Fruit fly (Drosophila melanogaster) whole organism, adult: ENCODE measurements around the gene alphaSnap.

Experiments
- CG11617 ChIP-seq: fragments of 200-800 bp; sonication (Bioruptor generic); optimal IDR thresholded peaks from 2 replicates; lab custom pipeline; 2017; ENCODE audit warnings: mild to moderate bottlenecking, missing biosample characterization, missing genetic modification reagents, missing genetic modification characterization
- CG12768 ChIP-seq: fragments of 200-800 bp; sonication (Bioruptor generic); optimal IDR thresholded peaks from 2 replicates; lab custom pipeline; 2017; ENCODE audit warnings: missing biosample characterization, missing genetic modification characterization, mild to moderate bottlenecking, moderate library complexity, missing genetic modification reagents
- CG14711 ChIP-seq: fragments of 200-800 bp; sonication (Bioruptor generic); optimal IDR thresholded peaks from 2 replicates; lab custom pipeline; 2018; ENCODE audit warnings: missing biosample characterization, mild to moderate bottlenecking, missing genetic modification characterization, moderate library complexity
- CG1620 ChIP-seq: fragments of 200-800 bp; sonication (Bioruptor generic); optimal IDR thresholded peaks from 2 replicates; lab custom pipeline; 2016; ENCODE audit warnings: missing biosample characterization, missing genetic modification characterization
- CG33017 ChIP-seq: fragments of 200-800 bp; sonication (Bioruptor generic); optimal IDR thresholded peaks from 2 replicates; lab custom pipeline; 2018; ENCODE audit warnings: missing biosample characterization, mild to moderate bottlenecking, missing genetic modification characterization, moderate library complexity
- CG5204 ChIP-seq: fragments of 200-800 bp; sonication (Bioruptor generic); optimal IDR thresholded peaks from 2 replicates; lab custom pipeline; 2016; ENCODE audit warnings: missing biosample characterization, missing genetic modification characterization
- CG7045 ChIP-seq: fragments of 200-800 bp; sonication (Bioruptor generic); optimal IDR thresholded peaks from 2 replicates; lab custom pipeline; 2017; ENCODE audit warnings: missing biosample characterization, mild to moderate bottlenecking, missing genetic modification characterization
- CG7101 ChIP-seq: fragments of 200-800 bp; sonication (Bioruptor generic); optimal IDR thresholded peaks from 2 replicates; lab custom pipeline; 2018; ENCODE audit warnings: missing biosample characterization, mild to moderate bottlenecking, missing genetic modification characterization, moderate library complexity
- Clk ChIP-seq: fragments of 200-800 bp; sonication (Bioruptor generic); optimal IDR thresholded peaks from 2 replicates; lab custom pipeline; 2017; ENCODE audit warnings: missing biosample characterization, missing genetic modification characterization
- Crg-1 ChIP-seq: fragments of 200-800 bp; sonication (Bioruptor generic); optimal IDR thresholded peaks from 2 replicates; lab custom pipeline; 2016; ENCODE audit warnings: missing biosample characterization, missing genetic modification characterization
- Hr96 ChIP-seq: fragments of 200-800 bp; sonication (Bioruptor generic); optimal IDR thresholded peaks from 2 replicates; lab custom pipeline; 2016; ENCODE audit warnings: missing biosample characterization, missing genetic modification characterization
- Mnt ChIP-seq: fragments of 200-800 bp; sonication (Bioruptor generic); optimal IDR thresholded peaks from 2 replicates; lab custom pipeline; 2016; ENCODE audit warnings: missing biosample characterization, mild to moderate bottlenecking, missing genetic modification characterization
- bab1 ChIP-seq: fragments of 200-800 bp; sonication (Bioruptor generic); optimal IDR thresholded peaks from 3 replicates; lab custom pipeline; 2019; ENCODE audit warnings: missing biosample characterization, mild to moderate bottlenecking, missing genetic modification characterization, moderate library complexity
- cic ChIP-seq: fragments of 200-800 bp; sonication (Bioruptor generic); optimal IDR thresholded peaks from 2 replicates; lab custom pipeline; 2017; ENCODE audit warnings: missing biosample characterization, mild to moderate bottlenecking, missing genetic modification characterization, moderate library complexity
- cnc ChIP-seq, 2 experiments: fragments of >200 bp; optimal IDR thresholded peaks; 2 replicates each; lab custom pipeline; 2017
- kay ChIP-seq: fragments of 200-800 bp; sonication (Bioruptor generic); peaks from one replicate; lab custom pipeline; 2016; ENCODE audit warnings: missing biosample characterization, missing genetic modification characterization, borderline replicate concordance
- ovo ChIP-seq: fragments of 200-800 bp; sonication (Bioruptor generic); optimal IDR thresholded peaks from 2 replicates; lab custom pipeline; 2016; ENCODE audit warnings: missing biosample characterization, missing genetic modification characterization
- pad ChIP-seq: fragments of 200-800 bp; sonication (Bioruptor generic); optimal IDR thresholded peaks from 3 replicates; lab custom pipeline; 2017; ENCODE audit warnings: missing biosample characterization, missing genetic modification characterization, mild to moderate bottlenecking, moderate library complexity, missing genetic modification reagents
- tj ChIP-seq: fragments of 200-800 bp; sonication (Bioruptor generic); optimal IDR thresholded peaks from 3 replicates; lab custom pipeline; 2017; ENCODE audit warnings: missing biosample characterization, mild to moderate bottlenecking, missing genetic modification characterization, moderate library complexity
- toe ChIP-seq: fragments of 200-800 bp; sonication (Bioruptor generic); optimal IDR thresholded peaks from 2 replicates; lab custom pipeline; 2016; ENCODE audit warnings: missing biosample characterization, missing genetic modification characterization

alphaSnap gene

dm6 chr3L:20342334-20342733 lies 28.9 kb downstream of the alphaSnap start, which contains the start of gene Spn77Bc:
Gene Spn77Bc (plus strand): TSS chr3L:20342634.
- no peak for TF ChIP-seq CG14711 (tag; lab: Kevin White, UChicago)
- no peak for TF ChIP-seq kay (GFP tag; lab: Kevin White, UChicago)
- no peak for TF ChIP-seq CG7045 (GFP tag; lab: Kevin White, UChicago)
- no peak for TF ChIP-seq ovo

DNA sequence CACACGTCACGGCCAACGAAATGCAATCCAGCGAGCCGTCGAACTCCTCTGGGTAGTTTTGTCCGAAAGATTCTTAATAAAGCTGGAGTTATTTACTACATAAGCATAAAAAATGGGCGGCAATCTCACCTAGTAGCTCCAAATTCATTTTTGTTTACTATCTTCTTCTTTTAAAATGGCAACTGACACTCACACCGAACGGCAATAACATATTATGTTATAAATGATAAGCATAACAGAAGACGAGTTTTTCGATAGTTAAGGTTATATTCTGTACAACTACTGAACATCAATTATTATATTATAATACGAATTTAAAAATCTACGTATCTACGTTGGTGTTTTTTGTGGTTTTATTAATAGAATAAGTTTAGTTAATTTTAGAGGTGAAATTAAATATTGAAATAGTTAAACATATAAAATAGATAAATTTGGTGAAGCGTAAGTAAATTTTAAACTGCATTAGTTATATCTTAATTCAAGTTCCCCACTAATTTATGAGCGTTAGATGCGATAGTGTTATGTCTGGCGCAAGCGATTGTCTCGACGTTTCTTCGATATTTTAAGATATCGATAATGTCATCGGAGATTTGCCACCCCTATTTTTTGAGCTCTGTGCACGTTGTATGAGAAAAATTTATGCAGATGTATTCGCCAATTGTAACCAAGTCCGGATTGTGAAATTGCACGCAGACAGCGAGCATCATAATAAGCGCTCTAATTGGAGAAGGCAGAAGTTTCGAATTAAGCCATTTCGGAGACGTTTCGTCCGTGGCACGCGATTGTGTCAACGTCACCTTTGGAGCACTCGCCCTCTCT lies 34.5 kb downstream of the alphaSnap start, which contains the start of the genes Rbbp5 and eRF1:
Gene Rbbp5 (minus strand): TSS at position 181 of the 819 bp plus-strand sequence.
Gene eRF1 (plus strand): TSS at position 594 of the 819 bp plus-strand sequence.
- TF ChIP-seq Crg-1 (peak; percentile 66), tj (GFP tag; lab: Kevin White, UChicago) (peak; percentile 52), CG1620 (GFP tag; lab: Kevin White, UChicago) (peak; percentile 76), Clk (GFP tag; lab: Kevin White, UChicago) (peak; percentile 9), Hr96 (peak; percentile 37), cic (GFP tag; lab: Kevin White, UChicago) (no peak), CG12768 (GFP tag; lab: Kevin White, UChicago) (peak; percentile 48), pad (GFP tag; lab: Kevin White, UChicago) (no peak), CG14711 (tag; lab: Kevin White, UChicago) (peak; percentile 79), kay (GFP tag; lab: Kevin White, UChicago) (no peak), Mnt (GFP tag; lab: Kevin White, UChicago) (peak; percentile 93), CG7045 (GFP tag; lab: Kevin White, UChicago) (peak; percentile 65), CG33017 (peak; percentile 36), toe (no peak), CG5204 (GFP tag; lab: Kevin White, UChicago) (no peak), CG11617 (peak; percentile 67), CG7101 (tag; lab: Kevin White, UChicago) (peak; percentile 82), cnc (optimal IDR thresholded peaks at IDR 0.05; lab: Kevin White, UChicago) (no peak), ovo (peak; percentile 52), bab1 (GFP tag; lab: Kevin White, UChicago) (peak; percentile 73)

dm6 chr3L:20348581-20349093 lies 35.2 kb downstream of the alphaSnap start:
- TF ChIP-seq CG14711 (tag; lab: Kevin White, UChicago) (no peak), CG1620 (GFP tag; lab: Kevin White, UChicago) (no peak), pad (GFP tag; lab: Kevin White, UChicago) (peak; percentile 93)

DNA sequence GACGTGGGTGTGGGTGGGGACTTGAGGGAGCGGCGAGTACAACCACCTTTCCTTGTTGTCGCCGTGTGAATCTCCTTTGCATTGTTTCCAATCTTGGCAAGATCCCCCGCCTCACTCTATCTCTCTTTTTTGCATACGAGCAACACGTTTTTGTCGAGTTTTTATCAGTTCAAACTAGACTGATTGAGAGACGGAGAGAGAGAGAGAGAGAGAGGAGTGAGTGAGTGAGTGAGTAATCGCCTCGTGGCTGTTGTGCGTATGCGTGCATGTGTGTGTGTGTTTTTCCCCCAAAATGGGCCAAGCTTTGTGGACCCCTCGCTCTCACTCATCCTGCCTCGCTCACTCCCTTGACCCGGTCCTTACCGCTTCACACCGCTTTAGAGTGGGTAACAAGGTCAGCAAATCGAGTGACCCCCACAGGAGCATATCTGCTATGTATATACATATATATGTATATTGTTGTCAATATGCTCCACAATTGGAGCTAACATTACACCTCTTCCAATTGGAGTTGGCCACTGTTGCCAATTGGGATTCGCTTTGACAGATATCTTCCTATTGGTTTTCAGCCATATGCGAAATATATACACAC lies 36.0 kb downstream of the alphaSnap start:
- TF ChIP-seq CG33017 (no peak), Mnt (GFP tag; lab: Kevin White, UChicago) (peak; percentile 52), kay (GFP tag; lab: Kevin White, UChicago) (peak; percentile 92)

dm6 chr3L:20353149-20353548 lies 39.7 kb downstream of the alphaSnap start, which contains the start of gene CG5618:
Gene CG5618 (plus strand): TSS chr3L:20353449.
- TF ChIP-seq CG5204 (GFP tag; lab: Kevin White, UChicago) (no peak), pad (GFP tag; lab: Kevin White, UChicago) (no peak), Hr96 (no peak), CG7045 (GFP tag; lab: Kevin White, UChicago) (no peak), cnc (optimal IDR thresholded peaks at IDR 0.05; lab: Kevin White, UChicago) (no peak), CG33017 (no peak), ovo (no peak), CG14711 (tag; lab: Kevin White, UChicago) (no peak), cic (GFP tag; lab: Kevin White, UChicago) (no peak), CG7101 (tag; lab: Kevin White, UChicago) (no peak), Mnt (GFP tag; lab: Kevin White, UChicago) (no peak)

dm6 chr3L:20353726-20354332 lies 40.4 kb downstream of the alphaSnap start:
- TF ChIP-seq CG5204 (GFP tag; lab: Kevin White, UChicago) (no peak), CG11617 (peak; percentile 43), tj (GFP tag; lab: Kevin White, UChicago) (peak; percentile 10), cnc (optimal IDR thresholded peaks at IDR 0.05; lab: Kevin White, UChicago) (no peak), CG7101 (tag; lab: Kevin White, UChicago) (peak; percentile 79), CG14711 (tag; lab: Kevin White, UChicago) (peak; percentile 12), Mnt (GFP tag; lab: Kevin White, UChicago) (peak; percentile 30), CG7045 (GFP tag; lab: Kevin White, UChicago) (peak; percentile 54), CG1620 (GFP tag; lab: Kevin White, UChicago) (no peak), Crg-1 (no peak), CG12768 (GFP tag; lab: Kevin White, UChicago) (peak; percentile 9), ovo (no peak), CG33017 (peak; percentile 68), Clk (GFP tag; lab: Kevin White, UChicago) (no peak), pad (GFP tag; lab: Kevin White, UChicago) (peak; percentile 19), Hr96 (no peak), cic (GFP tag; lab: Kevin White, UChicago) (peak; percentile 81), kay (GFP tag; lab: Kevin White, UChicago) (peak; percentile 83)
